Worm (Caenorhabditis elegans) whole organism, young adult: ENCODE measurements around the gene T07A5.7.

Source experiments
- ama-1 ChIP-seq, 3 experiments: fragments of 150-350 bp in 1 of 3; sonication (generic microtip) in 2 of 3; optimal IDR thresholded peaks; 2 replicates each; lab custom pipeline; 2014 to 2018; ENCODE audit warnings: missing biosample characterization in 2 of 3, missing genetic modification characterization in 2 of 3, missing genetic modification reagents in 2 of 3
- hlh-26 ChIP-seq: fragments of 200-800 bp; sonication (Bioruptor generic); conservative IDR thresholded peaks from 2 replicates; pipeline ENCODE4 v1.3.6; 2022; ENCODE audit warnings: missing genetic modification reagents, missing genetic modification characterization, missing compliant biosample characterization
- ztf-26 ChIP-seq: sonication (generic microtip); optimal IDR thresholded peaks from 2 replicates; lab custom pipeline; 2017; ENCODE audit warnings: missing genetic modification characterization, missing compliant biosample characterization

ce11 chrIII:10320788-10321187 lies 9.9 kb upstream of the T07A5.7 start, which contains the start of gene sas-7:
- TF ChIP-seq ama-1 (optimal IDR thresholded peaks at IDR 0.05; lab: Kevin White, UChicago) (no peak), ama-1 (GFP tag; optimal IDR thresholded peaks at IDR 0.05; lab: Kevin White, UChicago) (no peak), hlh-26 (no peak), ztf-26 (tag; lab: Kevin White, UChicago) (no peak)
